Fruit fly (Drosophila melanogaster) Kc167 (cell line): ENCODE results near the gene p38a.

Source experiments
- Myc ChIP-seq: fragments of >200 bp; optimal IDR thresholded peaks from 2 replicates; lab custom pipeline; 2017; ENCODE audit warnings: missing external identifiers
- Sin3A ChIP-seq: fragments of >200 bp; optimal IDR thresholded peaks from 2 replicates; lab custom pipeline; 2018; ENCODE audit warnings: missing external identifiers
- h ChIP-seq: fragments of >200 bp; optimal IDR thresholded peaks from 3 replicates; lab custom pipeline; 2018; ENCODE audit warnings: missing external identifiers
- insv ChIP-seq: fragments of >200 bp; optimal IDR thresholded peaks from 3 replicates; lab custom pipeline; 2018; ENCODE audit warnings: missing external identifiers
- psq ChIP-seq: fragments of >200 bp; optimal IDR thresholded peaks from 2 replicates; lab custom pipeline; 2017; ENCODE audit warnings: missing external identifiers
- ttk ChIP-seq: sonication (Bioruptor generic); optimal IDR thresholded peaks from 2 replicates; lab custom pipeline; 2017; ENCODE audit warnings: missing external identifiers

DNA sequence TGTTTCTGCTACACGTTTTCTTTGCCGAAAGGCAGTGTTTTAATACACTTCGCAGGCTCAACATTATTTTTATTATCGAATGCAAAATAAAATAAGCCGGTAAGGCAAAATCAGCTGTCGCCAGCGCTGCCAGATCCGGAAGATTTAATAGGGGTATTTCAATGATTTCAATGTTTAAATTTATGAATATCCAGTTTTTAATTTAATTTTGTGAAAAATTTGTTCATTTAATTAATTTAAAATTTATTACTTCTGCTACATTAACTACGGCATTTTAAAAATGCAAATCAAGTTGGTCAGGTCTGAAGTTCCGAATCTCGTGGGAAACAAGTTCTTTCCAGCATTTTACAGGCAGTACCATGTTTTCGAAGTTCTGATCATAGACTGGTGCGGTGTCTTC lies 3.3 kb downstream of the p38a start, which contains the start of gene Slimp:
- TF ChIP-seq h (lab: Kevin White, UChicago): no peak
- TF ChIP-seq psq: no peak
- TF ChIP-seq Sin3A (lab: Kevin White, UChicago): no peak
- TF ChIP-seq Myc (lab: Kevin White, UChicago): no peak
- no peak for TF ChIP-seq ttk
- no peak for TF ChIP-seq insv (lab: Kevin White, UChicago)
